Fruit fly (Drosophila melanogaster) whole organism, wandering third instar larva: Measurements from ENCODE around the gene Fum1.
A peak's percentile ranks its signal among the peaks of the same experiment; 100 is the strongest.

ENCODE experiments used
- Abd-B ChIP-seq: fragments of >200 bp; optimal IDR thresholded peaks from 2 replicates; lab custom pipeline; 2017; ENCODE audit warnings: missing biosample characterization, missing genetic modification characterization
- CG32264 ChIP-seq: fragments of 200-800 bp; sonication (Bioruptor generic); optimal IDR thresholded peaks from 2 replicates; lab custom pipeline; 2016; ENCODE audit warnings: missing biosample characterization, missing genetic modification characterization
- CrebA ChIP-seq: fragments of 200-800 bp; sonication (Bioruptor generic); optimal IDR thresholded peaks from 2 replicates; lab custom pipeline; 2016; ENCODE audit warnings: missing biosample characterization, mild to moderate bottlenecking, missing genetic modification characterization, borderline replicate concordance
- Dfd ChIP-seq: fragments of >200 bp; optimal IDR thresholded peaks from 2 replicates; lab custom pipeline; 2017; ENCODE audit warnings: missing biosample characterization, missing genetic modification characterization
- Dif ChIP-seq: fragments of 200-275, 200-300 bp; sonication (Bioruptor generic); optimal IDR thresholded peaks from 2 replicates; lab custom pipeline; 2018; ENCODE audit warnings: missing biosample characterization, missing genetic modification characterization; ENCODE audit not compliant: partially characterized antibody
- GATAd ChIP-seq: sonication (Bioruptor generic); optimal IDR thresholded peaks from 2 replicates; lab custom pipeline; 2016; ENCODE audit warnings: missing biosample characterization, missing genetic modification characterization
- HLH106 ChIP-seq: fragments of 200-800 bp; optimal IDR thresholded peaks from 3 replicates; lab custom pipeline; 2019; ENCODE audit warnings: missing biosample characterization, mild to moderate bottlenecking, missing genetic modification characterization, moderate library complexity
- Hr83 ChIP-seq: fragments of 200-300 bp; sonication (Bioruptor generic); optimal IDR thresholded peaks from 2 replicates; lab custom pipeline; 2016; ENCODE audit warnings: missing biosample characterization, mild to moderate bottlenecking, missing genetic modification characterization, moderate library complexity; ENCODE audit not compliant: poor library complexity, severe bottlenecking
- Jra ChIP-seq: sonication (Bioruptor generic); optimal IDR thresholded peaks from 2 replicates; lab custom pipeline; 2016; ENCODE audit warnings: missing biosample characterization, missing genetic modification characterization
- Myc ChIP-seq: fragments of >200 bp; optimal IDR thresholded peaks from 2 replicates; lab custom pipeline; 2017
- OdsH ChIP-seq: fragments of 200-800 bp; sonication (Bioruptor generic); optimal IDR thresholded peaks from 2 replicates; lab custom pipeline; 2016; ENCODE audit warnings: missing biosample characterization, mild to moderate bottlenecking, missing genetic modification characterization
- Rel ChIP-seq, 2 experiments: fragments of 200-800 bp; sonication (Bioruptor generic) in 1 of 2; optimal IDR thresholded peaks; 2 replicates in 1 of 2; 3 replicates in 1 of 2; lab custom pipeline; 2016 to 2019; ENCODE audit warnings: mild to moderate bottlenecking in 2 of 2, missing biosample characterization in 2 of 2, missing genetic modification characterization in 2 of 2, moderate library complexity in 1 of 2
- Sp1 ChIP-seq: fragments of 200-800 bp; sonication (Bioruptor generic); optimal IDR thresholded peaks from 3 replicates; lab custom pipeline; 2019; ENCODE audit warnings: missing biosample characterization, mild to moderate bottlenecking, missing genetic modification characterization, moderate library complexity
- Vsx2 ChIP-seq: fragments of 200-300, 225-300 bp; sonication (Bioruptor generic); optimal IDR thresholded peaks from 2 replicates; lab custom pipeline; 2018; ENCODE audit warnings: missing biosample characterization, missing genetic modification characterization; ENCODE audit not compliant: partially characterized antibody
- br ChIP-seq: fragments of 200-800 bp; sonication (Bioruptor generic); optimal IDR thresholded peaks from 2 replicates; lab custom pipeline; 2016; ENCODE audit warnings: missing biosample characterization, missing genetic modification characterization
- brk ChIP-seq: fragments of 200-800 bp; sonication (Bioruptor generic); optimal IDR thresholded peaks from 2 replicates; lab custom pipeline; 2016; ENCODE audit warnings: missing biosample characterization, mild to moderate bottlenecking, missing genetic modification characterization
- dl ChIP-seq, 2 experiments: fragments of 175-275, 200-275 bp in 1 of 2; fragments of 200-275 bp in 1 of 2; sonication (Bioruptor generic); optimal IDR thresholded peaks; lab custom pipeline; 2018; ENCODE audit warnings: mild to moderate bottlenecking in 2 of 2, missing biosample characterization in 2 of 2, missing genetic modification characterization in 2 of 2, moderate library complexity in 2 of 2; ENCODE audit not compliant: partially characterized antibody in 2 of 2, insufficient read depth in 1 of 2
- dsf ChIP-seq: sonication (Bioruptor generic); optimal IDR thresholded peaks from 2 replicates; lab custom pipeline; 2016; ENCODE audit warnings: missing biosample characterization, missing genetic modification characterization, borderline replicate concordance
- ey ChIP-seq: fragments of 200-800 bp; sonication (Bioruptor generic); optimal IDR thresholded peaks from 2 replicates; lab custom pipeline; 2016; ENCODE audit warnings: missing biosample characterization, missing genetic modification characterization
- foxo ChIP-seq, 2 experiments: fragments of 200-800 bp; sonication (Bioruptor generic); optimal IDR thresholded peaks; 2 replicates in 1 of 2; 3 replicates in 1 of 2; lab custom pipeline; 2016 to 2017; ENCODE audit warnings: missing biosample characterization in 2 of 2, missing genetic modification characterization in 2 of 2
- fru ChIP-seq: fragments of 200-800 bp; sonication (Bioruptor generic); optimal IDR thresholded peaks from 3 replicates; lab custom pipeline; 2016; ENCODE audit warnings: missing biosample characterization, mild to moderate bottlenecking, missing genetic modification characterization
- h ChIP-seq: fragments of 200-800 bp; sonication (Bioruptor generic); optimal IDR thresholded peaks from 3 replicates; lab custom pipeline; 2016; ENCODE audit warnings: missing biosample characterization, mild to moderate bottlenecking, missing genetic modification characterization
- jim ChIP-seq: fragments of 175-275, 200-325 bp; sonication (Bioruptor generic); optimal IDR thresholded peaks from 2 replicates; lab custom pipeline; 2016; ENCODE audit warnings: missing biosample characterization, mild to moderate bottlenecking, missing genetic modification characterization
- lola ChIP-seq: fragments of >200 bp; optimal IDR thresholded peaks from 2 replicates; lab custom pipeline; 2017; ENCODE audit warnings: missing biosample characterization, missing genetic modification characterization
- psq ChIP-seq: fragments of 200-800 bp; sonication (Bioruptor generic); optimal IDR thresholded peaks from 3 replicates; lab custom pipeline; 2017; ENCODE audit warnings: missing biosample characterization, mild to moderate bottlenecking, missing genetic modification characterization, moderate library complexity
- rgr ChIP-seq: fragments of 200-800 bp; sonication (Bioruptor generic); optimal IDR thresholded peaks from 3 replicates; lab custom pipeline; 2016; ENCODE audit warnings: missing biosample characterization, mild to moderate bottlenecking, missing genetic modification characterization
- sage ChIP-seq: fragments of 200-800 bp; sonication (Bioruptor generic); optimal IDR thresholded peaks from 2 replicates; lab custom pipeline; 2016; ENCODE audit warnings: missing biosample characterization, mild to moderate bottlenecking, missing genetic modification characterization
- sv ChIP-seq: fragments of 200-800 bp; sonication (Bioruptor generic); optimal IDR thresholded peaks from 3 replicates; lab custom pipeline; 2016; ENCODE audit warnings: missing biosample characterization, missing genetic modification characterization
- tai ChIP-seq: sonication (Bioruptor generic); optimal IDR thresholded peaks from 2 replicates; lab custom pipeline; 2016; ENCODE audit warnings: missing biosample characterization, missing genetic modification characterization
- woc ChIP-seq: sonication (Bioruptor generic); optimal IDR thresholded peaks from 2 replicates; lab custom pipeline; 2016; ENCODE audit warnings: missing biosample characterization, mild to moderate bottlenecking, missing genetic modification characterization

The Fum1 gene

DNA sequence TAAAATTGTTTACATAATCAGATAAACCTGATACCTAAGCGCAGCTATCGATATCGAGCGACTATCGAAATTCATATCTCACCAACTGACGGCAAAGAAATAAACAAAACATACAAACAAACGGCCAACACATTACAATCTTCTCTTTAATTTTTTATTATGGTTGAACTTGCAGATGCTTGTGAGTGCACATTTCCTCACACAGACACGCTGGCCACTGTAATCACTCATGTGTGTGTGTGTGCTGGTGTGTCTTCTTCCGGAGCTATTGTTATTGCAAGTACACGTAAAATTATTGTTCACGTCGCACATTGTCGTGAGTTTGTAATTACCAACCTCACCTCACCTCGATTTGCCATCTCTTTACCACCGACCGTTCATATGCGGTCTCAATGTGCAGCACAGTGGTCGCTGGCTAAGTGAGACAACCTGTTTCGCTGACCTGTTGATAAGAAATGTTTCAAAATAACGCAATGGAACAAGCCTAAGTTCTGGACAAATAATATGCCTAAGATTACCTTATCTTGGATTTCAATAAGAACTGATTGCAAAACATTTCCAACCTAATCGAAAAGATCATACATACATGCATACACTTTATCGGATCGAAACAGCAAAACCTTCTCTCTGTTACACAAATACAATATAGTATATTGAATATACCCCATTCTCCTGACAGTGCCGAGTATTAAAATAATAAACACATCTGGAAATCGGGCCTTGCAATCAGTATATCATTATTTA is 27.0 kb downstream of the Fum1 start:
- TF ChIP-seq foxo (GFP tag; optimal IDR thresholded peaks at IDR 0.05; lab: Kevin White, UChicago) (peak in 1 of 2 experiments; percentile 33), HLH106 (tag; lab: Kevin White, UChicago) (peak; percentile 9), fru (peak; percentile 33), woc (peak; percentile 6), psq (GFP tag; lab: Kevin White, UChicago) (no peak)
- TF ChIP-seq, all 38 proteins: peak for 4

DNA sequence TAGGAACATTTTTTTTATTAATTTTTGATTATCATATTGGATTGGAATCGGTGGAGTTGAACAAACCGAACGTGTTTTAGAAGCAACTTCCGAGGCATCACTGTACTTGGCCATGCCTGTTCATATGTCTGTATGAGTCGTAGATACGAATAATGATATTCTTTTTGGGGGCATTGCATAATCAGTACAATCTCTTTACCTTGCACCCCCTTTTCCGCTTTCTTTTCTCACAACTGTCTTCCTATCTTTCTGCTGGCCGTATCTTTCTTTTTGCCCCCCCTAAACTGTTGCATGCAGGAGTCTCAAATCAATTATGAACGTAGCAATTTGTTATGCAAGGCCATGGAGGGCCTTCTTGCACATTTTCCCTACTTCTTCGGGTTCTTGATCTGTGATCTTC is 27.7 kb downstream of the Fum1 start:
- TF ChIP-seq fru: no peak
- TF ChIP-seq h: no peak
- no peak for TF ChIP-seq sv
- TF ChIP-seq dl (GFP tag; optimal IDR thresholded peaks at IDR 0.05; lab: Kevin White, UChicago; ENCODE audit: insufficient read depth in 1 of 2, partially characterized antibody in 2 of 2): no peak
- no peak for TF ChIP-seq CrebA (GFP tag; lab: Kevin White, UChicago)
- TF ChIP-seq brk (GFP tag; lab: Kevin White, UChicago): no peak
- TF ChIP-seq Jra (GFP tag; lab: Kevin White, UChicago): no peak
- no peak for TF ChIP-seq ey
- no peak for TF ChIP-seq dsf (GFP tag; lab: Kevin White, UChicago)
- no peak for TF ChIP-seq Vsx2 (GFP tag; lab: Kevin White, UChicago)
- no peak for TF ChIP-seq lola (GFP tag; lab: Kevin White, UChicago)
- no peak for TF ChIP-seq tai (GFP tag; lab: Kevin White, UChicago)
- no peak for TF ChIP-seq foxo (GFP tag; optimal IDR thresholded peaks at IDR 0.05; lab: Kevin White, UChicago)
- TF ChIP-seq sage: no peak
- TF ChIP-seq HLH106 (tag; lab: Kevin White, UChicago): no peak
- no peak for TF ChIP-seq CG32264
- TF ChIP-seq GATAd: no peak
- no peak for TF ChIP-seq Rel (GFP tag; optimal IDR thresholded peaks at IDR 0.05; lab: Kevin White, UChicago)
- no peak for TF ChIP-seq Rel (tag; optimal IDR thresholded peaks at IDR 0.05; lab: Kevin White, UChicago)
- TF ChIP-seq, all 38 proteins: peak for 0

dm6 chrX:6706570-6707306 is 28.5 kb downstream of the Fum1 start:
- TF ChIP-seq Myc (lab: Kevin White, UChicago): no peak
- no peak for TF ChIP-seq OdsH (GFP tag; lab: Kevin White, UChicago)
- TF ChIP-seq h: no peak
- no peak for TF ChIP-seq ey
- TF ChIP-seq Hr83 (GFP tag; lab: Kevin White, UChicago): no peak
- no peak for TF ChIP-seq dl (GFP tag; optimal IDR thresholded peaks at IDR 0.05; lab: Kevin White, UChicago; ENCODE audit: insufficient read depth in 1 of 2, partially characterized antibody in 2 of 2)
- TF ChIP-seq sv: no peak
- TF ChIP-seq GATAd: no peak
- TF ChIP-seq, all 38 proteins: peak for 0

- peak; percentile 25 for TF ChIP-seq Dif (GFP tag; lab: Kevin White, UChicago)
- TF ChIP-seq sage: no peak
Observed at dm6 chrX:6708138-6708537, 29.9 kb downstream of the Fum1 start.

- TF ChIP-seq jim (GFP tag; lab: Kevin White, UChicago) (no peak), Sp1 (GFP tag; lab: Kevin White, UChicago) (no peak), sage (no peak), OdsH (GFP tag; lab: Kevin White, UChicago) (no peak), Abd-B (no peak), tai (GFP tag; lab: Kevin White, UChicago) (no peak), Dfd (GFP tag; lab: Kevin White, UChicago) (no peak), br (no peak), Jra (GFP tag; lab: Kevin White, UChicago) (no peak), sv (no peak), CrebA (GFP tag; lab: Kevin White, UChicago) (no peak), rgr (GFP tag; lab: Kevin White, UChicago) (no peak), fru (no peak), h (no peak), Vsx2 (GFP tag; lab: Kevin White, UChicago) (no peak)
Observed at dm6 chrX:6708580-6709199, 30.5 kb downstream of the Fum1 start.
